Fruit fly (Drosophila melanogaster): ENCODE results near the gene DCX-EMAP.

DCX-EMAP gene

dm6 chr3L:14903505-14903904, at the start of gene DCX-EMAP:
DCX-EMAP (plus strand) TSS chr3L:14903805.
- TF ChIP-seq CG17801 (GFP tag; optimal IDR thresholded peaks at IDR 0.05; ENCODE audit: partially characterized antibody): no peak

- TF ChIP-seq CG17801 (GFP tag; optimal IDR thresholded peaks at IDR 0.05; ENCODE audit: partially characterized antibody): no peak
These were observed 28.0 kb upstream of the DCX-EMAP start for dm6 chr3L:14875608-14876007.

- TF ChIP-seq CG17801 (GFP tag; optimal IDR thresholded peaks at IDR 0.05; ENCODE audit: partially characterized antibody): no peak
These were observed 9.3 kb upstream of the DCX-EMAP start, which contains the start of gene CG34245 for dm6 chr3L:14894316-14894715. CG34245 (minus strand) TSS chr3L:14894416.

dm6 chr3L:14925602-14926001, 22.0 kb downstream of the DCX-EMAP start:
- TF ChIP-seq CG17801 (GFP tag; optimal IDR thresholded peaks at IDR 0.05; ENCODE audit: partially characterized antibody): no peak

dm6 chr3L:14942769-14943168, 39.2 kb downstream of the DCX-EMAP start:
- TF ChIP-seq CG17801 (GFP tag; optimal IDR thresholded peaks at IDR 0.05; ENCODE audit: partially characterized antibody): no peak

dm6 chr3L:14944231-14944630, 40.6 kb downstream of the DCX-EMAP start, which contains the start of gene CG13465:
CG13465 (minus strand) TSS chr3L:14944331.
- no peak for TF ChIP-seq CG17801 (GFP tag; optimal IDR thresholded peaks at IDR 0.05; ENCODE audit: partially characterized antibody)

- no peak for TF ChIP-seq CG17801 (GFP tag; optimal IDR thresholded peaks at IDR 0.05; ENCODE audit: partially characterized antibody)
These were observed 42.4 kb downstream of the DCX-EMAP start, which contains the start of gene BobA for dm6 chr3L:14945961-14946466. BobA (minus strand) TSS chr3L:14946125.

dm6 chr3L:14949943-14950342, 46.3 kb downstream of the DCX-EMAP start:
- TF ChIP-seq CG17801 (GFP tag; optimal IDR thresholded peaks at IDR 0.05; ENCODE audit: partially characterized antibody): no peak

dm6 chr3L:14952858-14953669, 49.5 kb downstream of the DCX-EMAP start:
- TF ChIP-seq CG17801 (GFP tag; optimal IDR thresholded peaks at IDR 0.05; ENCODE audit: partially characterized antibody): no peak

dm6 chr3L:14956288-14957032, 52.9 kb downstream of the DCX-EMAP start:
- TF ChIP-seq CG17801 (GFP tag; optimal IDR thresholded peaks at IDR 0.05; ENCODE audit: partially characterized antibody): no peak

dm6 chr3L:14957033-14957328, 53.4 kb downstream of the DCX-EMAP start:
- no peak for TF ChIP-seq CG17801 (GFP tag; optimal IDR thresholded peaks at IDR 0.05; ENCODE audit: partially characterized antibody)

- TF ChIP-seq CG17801 (GFP tag; optimal IDR thresholded peaks at IDR 0.05; ENCODE audit: partially characterized antibody): no peak
These were observed 55.2 kb downstream of the DCX-EMAP start for dm6 chr3L:14958613-14959327.

- no peak for TF ChIP-seq CG17801 (GFP tag; optimal IDR thresholded peaks at IDR 0.05; ENCODE audit: partially characterized antibody)
These were observed 56.9 kb downstream of the DCX-EMAP start for dm6 chr3L:14960549-14960948.

dm6 chr3L:14961027-14961426, 57.4 kb downstream of the DCX-EMAP start:
- no peak for TF ChIP-seq CG17801 (GFP tag; optimal IDR thresholded peaks at IDR 0.05; ENCODE audit: partially characterized antibody)

- TF ChIP-seq CG17801 (GFP tag; optimal IDR thresholded peaks at IDR 0.05; ENCODE audit: partially characterized antibody): no peak
These were observed 59.1 kb downstream of the DCX-EMAP start for dm6 chr3L:14962729-14963128.
